Fruit fly (Drosophila melanogaster) whole organism, pupa: ENCODE results near the gene Hsp23.

ENCODE experiments used
- CG10348 ChIP-seq: fragments of 200-800 bp; sonication (Bioruptor generic); IDR thresholded peaks from 2 replicates; pipeline ENCODE4 v1.3.6; 2022; ENCODE audit warnings: missing biosample characterization, missing genetic modification characterization
- CG12605 ChIP-seq: fragments of 200-800 bp; sonication (Bioruptor generic); IDR thresholded peaks from 2 replicates; pipeline ENCODE4 v1.3.6; 2022; ENCODE audit warnings: missing biosample characterization, missing genetic modification characterization
- CG34367 ChIP-seq: fragments of 200-800 bp; sonication (Bioruptor generic); optimal IDR thresholded peaks from 2 replicates; lab custom pipeline; 2018; ENCODE audit warnings: missing biosample characterization, mild to moderate bottlenecking, missing genetic modification characterization
- CG9948 ChIP-seq: fragments of 200-800 bp; sonication (Bioruptor generic); optimal IDR thresholded peaks from 2 replicates; lab custom pipeline; 2018; ENCODE audit warnings: missing biosample characterization, mild to moderate bottlenecking, missing genetic modification characterization, moderate library complexity
- EcR ChIP-seq: fragments of 200-800 bp; sonication (Bioruptor generic); optimal IDR thresholded peaks from 3 replicates; lab custom pipeline; 2019; ENCODE audit warnings: missing biosample characterization, missing genetic modification characterization, mild to moderate bottlenecking, moderate library complexity, missing genetic modification reagents
- Snoo ChIP-seq: fragments of 200-800 bp; sonication (Bioruptor generic); optimal IDR thresholded peaks from 3 replicates; lab custom pipeline; 2017; ENCODE audit warnings: missing biosample characterization, mild to moderate bottlenecking, missing genetic modification characterization, inconsistent platforms

dm6 chr3L:9419328-9419727, 37.6 kb downstream of the Hsp23 start:
- peak; percentile 21 for TF ChIP-seq Snoo
- no peak for TF ChIP-seq EcR (GFP tag; lab: Kevin White, UChicago)
- TF ChIP-seq CG34367: peak; percentile 21
- peak; percentile 62 for TF ChIP-seq CG12605 (GFP tag; lab: Robert Waterston, UW)
- TF ChIP-seq CG10348: no peak
- peak; percentile 45 for TF ChIP-seq CG9948
